Worm (Caenorhabditis elegans) whole organism, early embryonic: Measurements from ENCODE around the gene gcy-12.

ENCODE experiments used
- B0310.2 ChIP-seq: sonication (generic microtip); optimal IDR thresholded peaks from 2 replicates; lab custom pipeline; 2016; ENCODE audit warnings: mild to moderate bottlenecking, missing genetic modification characterization, missing compliant biosample characterization
- ama-1 ChIP-seq: fragments of 150-350 bp; optimal IDR thresholded peaks from 2 replicates; lab custom pipeline; 2014
- flt-1 ChIP-seq: fragments of 200-800 bp; sonication (Bioruptor generic); IDR thresholded peaks from 2 replicates; pipeline ENCODE4 v1.3.6; 2022; ENCODE audit warnings: missing genetic modification characterization, missing compliant biosample characterization

ce11 chrII:5264650-5265049 is 47.2 kb upstream of the gcy-12 start:
- TF ChIP-seq flt-1 (no peak), ama-1 (lab: Kevin White, UChicago) (no peak), B0310.2 (no peak)
